Worm (Caenorhabditis elegans) whole organism, L4 larva: Measurements from ENCODE around the gene F26F4.9.

Experiments used
- F10B5.3 ChIP-seq: sonication (generic microtip); optimal IDR thresholded peaks from 2 replicates; lab custom pipeline; 2016; ENCODE audit warnings: mild to moderate bottlenecking, missing genetic modification characterization, missing compliant biosample characterization
- ama-1 ChIP-seq: fragments of 150-350 bp; optimal IDR thresholded peaks from 2 replicates; lab custom pipeline; 2014; ENCODE audit warnings: inconsistent platforms, mixed read lengths
- ceh-20 ChIP-seq: fragments of 200-800 bp; sonication (Bioruptor generic); IDR thresholded peaks from 2 replicates; pipeline ENCODE4 v1.3.6; 2022; ENCODE audit warnings: missing genetic modification reagents, missing genetic modification characterization, missing compliant biosample characterization
- nhr-28 ChIP-seq: fragments of 150-350 bp; optimal IDR thresholded peaks from 2 replicates; lab custom pipeline; 2014; ENCODE audit warnings: missing biosample characterization, missing genetic modification characterization
- nhr-48 ChIP-seq: sonication (generic microtip); optimal IDR thresholded peaks from 2 replicates; lab custom pipeline; 2016; ENCODE audit warnings: mild to moderate bottlenecking, missing genetic modification characterization, missing compliant biosample characterization

DNA sequence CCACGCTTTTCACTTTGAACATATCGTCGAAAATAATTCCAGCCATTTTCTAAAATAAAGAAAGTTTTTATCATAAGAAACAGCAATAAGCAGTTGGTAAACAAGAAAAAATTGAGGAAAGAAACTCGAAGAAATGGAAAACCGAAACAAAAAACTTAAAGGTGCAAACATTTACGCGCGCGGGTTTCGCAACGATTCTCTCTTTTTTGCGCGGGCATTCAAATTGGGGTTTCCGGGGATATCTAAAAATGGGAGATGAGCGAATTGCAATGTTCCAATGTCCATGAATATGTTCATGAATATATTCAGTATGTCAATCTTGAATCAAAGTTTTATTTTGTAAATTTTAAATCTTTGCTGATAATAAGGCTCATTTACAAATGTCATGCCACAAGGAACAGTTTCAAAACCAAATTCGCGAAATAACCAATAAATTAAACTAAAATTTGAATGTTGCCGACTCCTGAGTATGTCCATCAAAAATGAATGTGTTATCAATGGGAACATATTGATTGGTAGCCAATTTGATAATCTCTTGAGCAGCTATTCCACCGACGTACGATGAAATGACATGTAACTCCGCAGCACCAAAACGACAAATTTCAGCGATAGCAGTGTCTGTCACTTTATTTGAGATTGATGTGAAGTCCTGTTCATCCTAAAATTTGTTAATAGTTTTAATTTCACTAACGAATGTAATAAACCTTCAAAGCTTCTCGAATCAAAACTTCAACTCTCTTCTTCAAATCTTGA is 5.8 kb upstream of the F26F4.9 start, which contains the start of gene rpb-8:
- TF ChIP-seq nhr-28 (no peak), F10B5.3 (tag; lab: Kevin White, UChicago) (no peak), nhr-48 (tag; lab: Kevin White, UChicago) (no peak), ama-1 (lab: Kevin White, UChicago) (no peak), ceh-20 (GFP tag; lab: Robert Waterston, UW) (no peak)
